Worm (Caenorhabditis elegans): Measurements from ENCODE around the gene fbxa-9.

Gene fbxa-9

ce11 chrIII:2294736-2295135, 28.3 kb downstream of the fbxa-9 start:
- TF ChIP-seq dmd-4 (tag; optimal IDR thresholded peaks at IDR 0.05; ENCODE audit: borderline replicate concordance) = no peak
- TF ChIP-seq elt-2 (tag; optimal IDR thresholded peaks at IDR 0.05) = peak; percentile 48

ce11 chrIII:2304149-2304548, 37.7 kb downstream of the fbxa-9 start:
- no peak for TF ChIP-seq Y22D7AL.16 (tag; optimal IDR thresholded peaks at IDR 0.05)
- TF ChIP-seq che-1 (tag; optimal IDR thresholded peaks at IDR 0.05) = no peak
- TF ChIP-seq pat-9 (tag; optimal IDR thresholded peaks at IDR 0.05) = no peak
- TF ChIP-seq hlh-15 (tag; optimal IDR thresholded peaks at IDR 0.05) = no peak
- no peak for TF ChIP-seq madf-2 (tag; optimal IDR thresholded peaks at IDR 0.05)
- TF ChIP-seq elt-2 (tag; optimal IDR thresholded peaks at IDR 0.05) = no peak
- no peak for TF ChIP-seq rnt-1 (tag; optimal IDR thresholded peaks at IDR 0.05)
- TF ChIP-seq eyg-1 (tag; optimal IDR thresholded peaks at IDR 0.05) = no peak
- no peak for TF ChIP-seq ceh-18 (tag; optimal IDR thresholded peaks at IDR 0.05)
- TF ChIP-seq pha-4 (tag; optimal IDR thresholded peaks at IDR 0.05) = no peak
- no peak for TF ChIP-seq C38D4.7 (GFP tag; optimal IDR thresholded peaks at IDR 0.05)
- TF ChIP-seq ztf-16 (tag; optimal IDR thresholded peaks at IDR 0.05) = no peak
- no peak for TF ChIP-seq ceh-34 (tag; optimal IDR thresholded peaks at IDR 0.05)
- no peak for TF ChIP-seq nhr-11 (tag; optimal IDR thresholded peaks at IDR 0.05)
- TF ChIP-seq ttx-3 (tag; optimal IDR thresholded peaks at IDR 0.05) = no peak
- no peak for TF ChIP-seq pros-1 (tag; optimal IDR thresholded peaks at IDR 0.05)
- no peak for TF ChIP-seq pax-1 (tag; optimal IDR thresholded peaks at IDR 0.05)
- no peak for TF ChIP-seq mec-3 (tag; optimal IDR thresholded peaks at IDR 0.05; ENCODE audit: borderline replicate concordance)
- TF ChIP-seq ama-1 (optimal IDR thresholded peaks at IDR 0.05) = no peak
- no peak for TF ChIP-seq fkh-10 (GFP tag; optimal IDR thresholded peaks at IDR 0.05)

ce11 chrIII:2304867-2305266, 38.4 kb downstream of the fbxa-9 start, which contains the start of gene Y54F10BM.9:
Y54F10BM.9 (minus strand) TSS chrIII:2304927.
- TF ChIP-seq eyg-1 (tag; optimal IDR thresholded peaks at IDR 0.05) (no peak), fkh-10 (GFP tag; optimal IDR thresholded peaks at IDR 0.05) (no peak), ama-1 (optimal IDR thresholded peaks at IDR 0.05) (no peak), ceh-9 (tag; optimal IDR thresholded peaks at IDR 0.05) (no peak), rnt-1 (tag; optimal IDR thresholded peaks at IDR 0.05) (no peak), ceh-14 (tag; optimal IDR thresholded peaks at IDR 0.05) (no peak), madf-2 (tag; optimal IDR thresholded peaks at IDR 0.05) (no peak), ceh-30 (tag; optimal IDR thresholded peaks at IDR 0.05) (no peak), tbx-2 (tag; optimal IDR thresholded peaks at IDR 0.05) (peak; percentile 49), lin-11 (tag; optimal IDR thresholded peaks at IDR 0.05) (no peak), pag-3 (tag; optimal IDR thresholded peaks at IDR 0.05; ENCODE audit: borderline replicate concordance) (no peak), pha-2 (tag; optimal IDR thresholded peaks at IDR 0.05) (no peak), ceh-48 (tag; optimal IDR thresholded peaks at IDR 0.05) (no peak), zip-5 (tag; optimal IDR thresholded peaks at IDR 0.05) (no peak), hlh-15 (tag; optimal IDR thresholded peaks at IDR 0.05) (no peak), ceh-2 (tag; optimal IDR thresholded peaks at IDR 0.05) (peak; percentile 3), T23F11.4 (GFP tag; optimal IDR thresholded peaks at IDR 0.05) (no peak), ceh-22 (tag; optimal IDR thresholded peaks at IDR 0.05) (no peak), F13H6.1 (tag; optimal IDR thresholded peaks at IDR 0.05) (no peak), ttx-3 (tag; optimal IDR thresholded peaks at IDR 0.05) (no peak), odd-2 (tag; optimal IDR thresholded peaks at IDR 0.05) (no peak), elt-4 (tag; optimal IDR thresholded peaks at IDR 0.05) (no peak), unc-86 (tag; optimal IDR thresholded peaks at IDR 0.05) (no peak), dmd-4 (tag; optimal IDR thresholded peaks at IDR 0.05; ENCODE audit: borderline replicate concordance) (no peak), ref-2 (tag; optimal IDR thresholded peaks at IDR 0.05) (peak; percentile 69), nhr-11 (tag; optimal IDR thresholded peaks at IDR 0.05) (no peak), mec-3 (tag; optimal IDR thresholded peaks at IDR 0.05; ENCODE audit: borderline replicate concordance) (no peak), gmeb-2 (tag; optimal IDR thresholded peaks at IDR 0.05) (no peak), ceh-45 (GFP tag; IDR thresholded peaks at IDR 0.05) (no peak), K02D7.2 (tag; optimal IDR thresholded peaks at IDR 0.05) (no peak), C08G9.2 (tag; optimal IDR thresholded peaks at IDR 0.05) (no peak), ahr-1 (tag; optimal IDR thresholded peaks at IDR 0.05) (no peak), pros-1 (tag; optimal IDR thresholded peaks at IDR 0.05) (peak; percentile 34), ets-4 (tag; optimal IDR thresholded peaks at IDR 0.05) (no peak), unc-55 (GFP tag; optimal IDR thresholded peaks at IDR 0.05) (peak; percentile 68), ceh-6 (GFP tag; optimal IDR thresholded peaks at IDR 0.05) (no peak), ceh-34 (tag; optimal IDR thresholded peaks at IDR 0.05) (peak; percentile 19), nhr-232 (tag; optimal IDR thresholded peaks at IDR 0.05) (no peak), Y22D7AL.16 (tag; optimal IDR thresholded peaks at IDR 0.05) (no peak), unc-42 (tag; optimal IDR thresholded peaks at IDR 0.05) (peak; percentile 10), fax-1 (tag; optimal IDR thresholded peaks at IDR 0.05) (no peak)

All from whole organism, late embryonic.